Fruit fly (Drosophila melanogaster): Measurements from ENCODE around the gene Cp18.
A peak's percentile ranks its signal among the peaks of the same experiment; 100 is the strongest.

dm6 chr3L:8702448-8702847 lies 24.1 kb upstream of the Cp18 start:
- TF ChIP-seq brk (GFP tag; optimal IDR thresholded peaks at IDR 0.05) = peak; percentile 93
- TF ChIP-seq N (GFP tag; optimal IDR thresholded peaks at IDR 0.05) = no peak
- TF ChIP-seq Abd-B (GFP tag; optimal IDR thresholded peaks at IDR 0.05) = no peak
- peak in 1 of 2 experiments; percentile 84 for TF ChIP-seq foxo (GFP tag; optimal IDR thresholded peaks at IDR 0.05)
- TF ChIP-seq CG9705 (GFP tag; optimal IDR thresholded peaks at IDR 0.05) = peak; percentile 83
- TF ChIP-seq usp (GFP tag; optimal IDR thresholded peaks at IDR 0.05) = no peak
- no peak for TF ChIP-seq Dif (GFP tag; optimal IDR thresholded peaks at IDR 0.05; ENCODE audit: partially characterized antibody)
- TF ChIP-seq dmrt93B (GFP tag; optimal IDR thresholded peaks at IDR 0.05) = peak; percentile 78
- peak; percentile 85 for TF ChIP-seq Sp1 (GFP tag; optimal IDR thresholded peaks at IDR 0.05)
- TF ChIP-seq tai (GFP tag; optimal IDR thresholded peaks at IDR 0.05) = peak; percentile 91
- peak; percentile 90 for TF ChIP-seq Jra (GFP tag; optimal IDR thresholded peaks at IDR 0.05)
- no peak for TF ChIP-seq pan (optimal IDR thresholded peaks at IDR 0.05)
- peak; percentile 97 for TF ChIP-seq h (GFP tag; optimal IDR thresholded peaks at IDR 0.05)
- peak; percentile 91 for TF ChIP-seq GATAd (GFP tag; optimal IDR thresholded peaks at IDR 0.05)

Measured in whole organism, wandering third instar larva.